Fruit fly (Drosophila melanogaster) whole organism, embryonic: ENCODE data around the gene Bicra.
A peak's percentile ranks its signal among the peaks of the same experiment; 100 is the strongest.

Experiments
- Aef1 ChIP-seq: fragments of 200-800 bp; sonication (Bioruptor generic); IDR thresholded peaks from 3 replicates; pipeline ENCODE4 v1.3.6; 2022; ENCODE audit warnings: missing biosample characterization, missing genetic modification characterization
- BtbVII ChIP-seq: fragments of 200-800 bp; sonication (Bioruptor generic); optimal IDR thresholded peaks from 3 replicates; lab custom pipeline; 2017; ENCODE audit warnings: missing biosample characterization, mild to moderate bottlenecking, missing genetic modification characterization
- CG10462 ChIP-seq: fragments of 200-800 bp; sonication (Bioruptor generic); optimal IDR thresholded peaks from 2 replicates; lab custom pipeline; 2016; ENCODE audit warnings: missing biosample characterization, missing genetic modification characterization
- CG11695 ChIP-seq: fragments of 200-800 bp; sonication (Bioruptor generic); IDR thresholded peaks from 3 replicates; pipeline ENCODE4 v1.3.6; 2022; ENCODE audit warnings: missing biosample characterization, missing genetic modification characterization
- CG1233 ChIP-seq: fragments of 200-800 bp; sonication (Bioruptor generic); optimal IDR thresholded peaks from 4 replicates; lab custom pipeline; 2018; ENCODE audit warnings: missing biosample characterization, mild to moderate bottlenecking, missing genetic modification characterization
- CG12769 ChIP-seq: fragments of 200-800 bp; sonication (Bioruptor generic); optimal IDR thresholded peaks from 2 replicates; lab custom pipeline; 2019; ENCODE audit warnings: missing biosample characterization, mild to moderate bottlenecking, missing genetic modification characterization, moderate library complexity
- CG13775 ChIP-seq: fragments of 200-800 bp; sonication (Bioruptor generic); optimal IDR thresholded peaks from 3 replicates; lab custom pipeline; 2017; ENCODE audit warnings: missing biosample characterization, mild to moderate bottlenecking, missing genetic modification characterization
- CG14014 ChIP-seq: fragments of 200-800 bp; sonication (Bioruptor generic); IDR thresholded peaks from 2 replicates; pipeline ENCODE4 v1.3.6; 2022; ENCODE audit warnings: missing biosample characterization, missing genetic modification characterization
- CG1529 ChIP-seq: fragments of 200-800 bp; sonication (Bioruptor generic); optimal IDR thresholded peaks from 3 replicates; lab custom pipeline; 2018; ENCODE audit warnings: missing biosample characterization, missing genetic modification characterization
- CG15514 ChIP-seq: fragments of 200-800 bp; sonication (Bioruptor generic); optimal IDR thresholded peaks from 3 replicates; lab custom pipeline; 2017; ENCODE audit warnings: missing biosample characterization, missing genetic modification characterization, mild to moderate bottlenecking, moderate library complexity, missing genetic modification reagents
- CG15601 ChIP-seq: fragments of 200-800 bp; sonication (Bioruptor generic); optimal IDR thresholded peaks from 3 replicates; lab custom pipeline; 2019; ENCODE audit warnings: missing biosample characterization, mild to moderate bottlenecking, missing genetic modification characterization, moderate library complexity
- CG1603 ChIP-seq: fragments of 200-800 bp; sonication (Bioruptor generic); optimal IDR thresholded peaks from 2 replicates; lab custom pipeline; 2019; ENCODE audit warnings: missing biosample characterization, mild to moderate bottlenecking, missing genetic modification characterization, moderate library complexity
- CG17359 ChIP-seq: fragments of 200-800 bp; sonication (Bioruptor generic); optimal IDR thresholded peaks from 3 replicates; lab custom pipeline; 2018; ENCODE audit warnings: missing biosample characterization, mild to moderate bottlenecking, missing genetic modification characterization, moderate library complexity
- CG17361 ChIP-seq: fragments of 200-800 bp; sonication (Bioruptor generic); IDR thresholded peaks from 3 replicates; pipeline ENCODE4 v1.3.6; 2022; ENCODE audit warnings: missing biosample characterization, missing genetic modification characterization
- CG17568 ChIP-seq: fragments of 200-800 bp; sonication (Bioruptor generic); optimal IDR thresholded peaks from 2 replicates; lab custom pipeline; 2018; ENCODE audit warnings: missing biosample characterization, mild to moderate bottlenecking, missing genetic modification characterization, moderate library complexity
- CG18262 ChIP-seq: fragments of 200-800 bp; optimal IDR thresholded peaks from 3 replicates; lab custom pipeline; 2019; ENCODE audit warnings: missing biosample characterization, mild to moderate bottlenecking, missing genetic modification characterization, moderate library complexity
- CG31224 ChIP-seq: fragments of 200-800 bp; sonication (Bioruptor generic); IDR thresholded peaks from 2 replicates; pipeline ENCODE4 v1.3.6; 2022; ENCODE audit warnings: missing biosample characterization, missing genetic modification characterization
- CG31388 ChIP-seq: fragments of 200-800 bp; sonication (Bioruptor generic); optimal IDR thresholded peaks from 2 replicates; lab custom pipeline; 2016; ENCODE audit warnings: missing biosample characterization, missing genetic modification characterization
- CG4424 ChIP-seq: fragments of 200-800 bp; sonication (Bioruptor generic); optimal IDR thresholded peaks from 3 replicates; lab custom pipeline; 2016; ENCODE audit warnings: missing biosample characterization, missing genetic modification characterization
- CG4730 ChIP-seq: fragments of 200-800 bp; sonication (Bioruptor generic); IDR thresholded peaks from 2 replicates; pipeline ENCODE4 v1.3.6; 2022; ENCODE audit warnings: missing biosample characterization, missing genetic modification characterization
- CG5953 ChIP-seq: fragments of 200-800 bp; sonication (Bioruptor generic); IDR thresholded peaks from 2 replicates; pipeline ENCODE4 v1.3.6; 2022; ENCODE audit warnings: missing biosample characterization, missing genetic modification characterization
- CG8290 ChIP-seq, 3 experiments: fragments of 200-800 bp; sonication (Bioruptor generic); optimal IDR thresholded peaks; 2 replicates each; lab custom pipeline; 2016 to 2019; ENCODE audit warnings: missing biosample characterization in 3 of 3, missing genetic modification characterization in 3 of 3, mild to moderate bottlenecking in 2 of 3, moderate library complexity in 1 of 3
- CG9727 ChIP-seq: fragments of 200-800 bp; sonication (Bioruptor generic); optimal IDR thresholded peaks from 3 replicates; lab custom pipeline; 2017; ENCODE audit warnings: missing biosample characterization, mild to moderate bottlenecking, missing genetic modification characterization
- CG9797 ChIP-seq: fragments of 200-800 bp; sonication (Bioruptor generic); optimal IDR thresholded peaks from 3 replicates; lab custom pipeline; 2018; ENCODE audit warnings: missing biosample characterization, mild to moderate bottlenecking, missing genetic modification characterization
- CG9817 ChIP-seq: fragments of 200-800 bp; sonication (Bioruptor generic); optimal IDR thresholded peaks from 2 replicates; lab custom pipeline; 2018; ENCODE audit warnings: missing biosample characterization, mild to moderate bottlenecking, missing genetic modification characterization, moderate library complexity
- CG9932 ChIP-seq: fragments of 200-800 bp; sonication (Bioruptor generic); IDR thresholded peaks from 2 replicates; pipeline ENCODE4 v1.3.6; 2022; ENCODE audit warnings: missing biosample characterization, missing genetic modification characterization
- D ChIP-seq, 2 experiments: fragments of 200-800 bp in 1 of 2; fragments of >200 bp in 1 of 2; sonication (Bioruptor generic) in 1 of 2; optimal IDR thresholded peaks; 2 replicates in 1 of 2; 3 replicates in 1 of 2; lab custom pipeline; 2017; ENCODE audit warnings: mild to moderate bottlenecking in 1 of 2, missing biosample characterization in 1 of 2, missing genetic modification characterization in 1 of 2, missing genetic modification reagents in 1 of 2
- Dbx ChIP-seq: fragments of 200-800 bp; sonication (Bioruptor generic); IDR thresholded peaks from 3 replicates; pipeline ENCODE4 v1.3.6; 2022; ENCODE audit warnings: missing biosample characterization, missing genetic modification characterization
- Dref ChIP-seq: fragments of 200-800 bp; sonication (Bioruptor generic); IDR thresholded peaks from 2 replicates; pipeline ENCODE4 v1.3.6; 2022; ENCODE audit warnings: missing biosample characterization, missing genetic modification characterization
- Fer1 ChIP-seq: fragments of 200-800 bp; sonication (Bioruptor generic); optimal IDR thresholded peaks from 2 replicates; lab custom pipeline; 2017; ENCODE audit warnings: missing biosample characterization, mild to moderate bottlenecking, missing genetic modification characterization
- HmgD ChIP-seq: fragments of 200-800 bp; sonication (Bioruptor generic); optimal IDR thresholded peaks from 3 replicates; lab custom pipeline; 2016; ENCODE audit warnings: missing biosample characterization, missing genetic modification characterization
- Mrtf ChIP-seq: fragments of 200-800 bp; sonication (Bioruptor generic); IDR thresholded peaks from 3 replicates; pipeline ENCODE4 v1.3.6; 2022; ENCODE audit warnings: missing biosample characterization, missing genetic modification characterization
- Pdp1 ChIP-seq, 2 experiments: fragments of 200-800 bp; sonication (Bioruptor generic); optimal IDR thresholded peaks; 3 replicates each; lab custom pipeline; 2016; ENCODE audit warnings: missing biosample characterization in 2 of 2, missing genetic modification characterization in 2 of 2, mild to moderate bottlenecking in 1 of 2, moderate library complexity in 1 of 2
- TFAM ChIP-seq: fragments of 200-800 bp; sonication (Bioruptor generic); optimal IDR thresholded peaks from 2 replicates; lab custom pipeline; 2017; ENCODE audit warnings: missing biosample characterization, missing genetic modification characterization, inconsistent platforms
- grau ChIP-seq: fragments of 200-800 bp; optimal IDR thresholded peaks from 3 replicates; lab custom pipeline; 2019; ENCODE audit warnings: missing biosample characterization, mild to moderate bottlenecking, missing genetic modification characterization, moderate library complexity
- grn ChIP-seq: fragments of 200-800 bp; sonication (Bioruptor generic); optimal IDR thresholded peaks from 3 replicates; lab custom pipeline; 2017; ENCODE audit warnings: missing biosample characterization, missing genetic modification characterization
- gro ChIP-seq: fragments of 200-800 bp; sonication (Bioruptor generic); optimal IDR thresholded peaks from 2 replicates; lab custom pipeline; 2016; ENCODE audit warnings: missing biosample characterization, missing genetic modification characterization
- jumu ChIP-seq: fragments of 200-800 bp; sonication (Bioruptor generic); optimal IDR thresholded peaks from 3 replicates; lab custom pipeline; 2016; ENCODE audit warnings: missing biosample characterization, missing genetic modification characterization
- lola ChIP-seq, 3 experiments: fragments of >200 bp in 2 of 3; fragments of 200-800 bp in 1 of 3; sonication (Bioruptor generic) in 1 of 3; optimal IDR thresholded peaks; 2 replicates each; lab custom pipeline; 2017 to 2019; ENCODE audit warnings: missing biosample characterization in 3 of 3, missing genetic modification characterization in 3 of 3, mild to moderate bottlenecking in 1 of 3, moderate library complexity in 1 of 3
- nau ChIP-seq: fragments of 200-800 bp; sonication (Bioruptor generic); optimal IDR thresholded peaks from 3 replicates; lab custom pipeline; 2017; ENCODE audit warnings: missing biosample characterization, mild to moderate bottlenecking, missing genetic modification characterization, missing genetic modification reagents
- nmo ChIP-seq: fragments of 200-800 bp; sonication (Bioruptor generic); optimal IDR thresholded peaks from 2 replicates; lab custom pipeline; 2018; ENCODE audit warnings: missing biosample characterization, mild to moderate bottlenecking, missing genetic modification characterization, moderate library complexity
- prd ChIP-seq, 3 experiments: fragments of >200 bp in 2 of 3; fragments of 200-800 bp in 1 of 3; sonication (Bioruptor generic) in 1 of 3; optimal IDR thresholded peaks in 2 of 3; IDR thresholded peaks in 1 of 3; 2 replicates in 2 of 3; 3 replicates in 1 of 3; pipeline versions ENCODE4 v1.3.6 to Lab custom; 2017 to 2022; ENCODE audit warnings: missing biosample characterization in 1 of 3, missing genetic modification characterization in 1 of 3
- ranshi ChIP-seq: fragments of 200-800 bp; sonication (Bioruptor generic); IDR thresholded peaks from 2 replicates; pipeline ENCODE4 v1.3.6; 2022; ENCODE audit warnings: missing biosample characterization, missing genetic modification characterization
- repo ChIP-seq: fragments of 200-800 bp; sonication (Bioruptor generic); optimal IDR thresholded peaks from 2 replicates; lab custom pipeline; 2016; ENCODE audit warnings: missing biosample characterization, missing genetic modification characterization
- sens ChIP-seq: fragments of 200-800 bp; sonication (Bioruptor generic); peaks from one replicate; lab custom pipeline; 2016; ENCODE audit warnings: missing biosample characterization, missing genetic modification characterization
- sima ChIP-seq: fragments of 200-800 bp; sonication (Bioruptor generic); optimal IDR thresholded peaks from 2 replicates; lab custom pipeline; 2016; ENCODE audit warnings: missing biosample characterization, missing genetic modification characterization
- sqz ChIP-seq: fragments of 200-800 bp; sonication (Bioruptor generic); optimal IDR thresholded peaks from 3 replicates; lab custom pipeline; 2018; ENCODE audit warnings: missing biosample characterization, mild to moderate bottlenecking, missing genetic modification characterization
- vnd ChIP-seq: fragments of 200-800 bp; sonication (Bioruptor generic); IDR thresholded peaks from 3 replicates; pipeline ENCODE4 v1.3.6; 2022; ENCODE audit warnings: missing biosample characterization, missing genetic modification characterization; ENCODE audit not compliant: partially characterized antibody
- wdn ChIP-seq: fragments of 200-800 bp; sonication (Bioruptor generic); IDR thresholded peaks from 2 replicates; pipeline ENCODE4 v1.3.6; 2022; ENCODE audit warnings: missing biosample characterization, missing genetic modification characterization

Gene Bicra

dm6 chr3R:29124128-29124527, 61.3 kb downstream of the Bicra start (continued):
- no peak for TF ChIP-seq nau
- TF ChIP-seq Pdp1 (GFP tag; optimal IDR thresholded peaks at IDR 0.05; lab: Kevin White, UChicago) = peak; percentile 69 to 76
- peak; percentile 34 for TF ChIP-seq CG1529 (GFP tag; lab: Kevin White, UChicago)
- TF ChIP-seq wdn (GFP tag; lab: Robert Waterston, UW) = peak; percentile 72
- peak; percentile 68; the same call in 2 of the 3 replicates for TF ChIP-seq Dbx (GFP tag; lab: Robert Waterston, UW)
- peak; percentile 30 for TF ChIP-seq BtbVII (GFP tag; lab: Kevin White, UChicago)
- TF ChIP-seq CG15514 = peak; percentile 20
- peak; percentile 25 for TF ChIP-seq CG8290 (GFP tag; optimal IDR thresholded peaks at IDR 0.05; lab: Kevin White, UChicago)
- peak in 1 of 2 experiments; percentile 84 for TF ChIP-seq CG8290 (tag; optimal IDR thresholded peaks at IDR 0.05; lab: Kevin White, UChicago)
- no peak for TF ChIP-seq TFAM
- TF ChIP-seq CG9932 = peak; percentile 74
- TF ChIP-seq CG18262 (tag; lab: Kevin White, UChicago) = peak; percentile 63
- no peak for TF ChIP-seq Dref (GFP tag; lab: Robert Waterston, UW)
- TF ChIP-seq vnd = no peak
- peak; percentile 92 for TF ChIP-seq sens (GFP tag; lab: Kevin White, UChicago)
- TF ChIP-seq CG17568 (GFP tag; lab: Kevin White, UChicago) = no peak
- TF ChIP-seq CG9727 (GFP tag; lab: Kevin White, UChicago) = peak; percentile 45
- TF ChIP-seq CG4730 (GFP tag; lab: Robert Waterston, UW) = peak; percentile 67
- peak in 1 of 3 experiments; percentile 34 for TF ChIP-seq lola (GFP tag; optimal IDR thresholded peaks at IDR 0.05; lab: Kevin White, UChicago)
- peak; percentile 65 for TF ChIP-seq CG4424 (GFP tag; lab: Kevin White, UChicago)
- peak; percentile 43 for TF ChIP-seq CG13775 (GFP tag; lab: Kevin White, UChicago)
- TF ChIP-seq repo (GFP tag; lab: Kevin White, UChicago) = peak; percentile 24
- TF ChIP-seq CG9797 (GFP tag; lab: Kevin White, UChicago) = no peak
- peak; percentile 41; the same call in 1 of the 2 replicates for TF ChIP-seq CG5953 (GFP tag; lab: Robert Waterston, UW)
- TF ChIP-seq CG10462 (GFP tag; lab: Kevin White, UChicago) = peak; percentile 14
- TF ChIP-seq gro (GFP tag; lab: Kevin White, UChicago) = peak; percentile 35
- TF ChIP-seq Aef1 = peak; percentile 70
- TF ChIP-seq CG9817 (tag; lab: Kevin White, UChicago) = peak; percentile 57
- peak; percentile 77 for TF ChIP-seq jumu (GFP tag; lab: Kevin White, UChicago)
- TF ChIP-seq CG1603 (tag; lab: Kevin White, UChicago) = peak; percentile 86
- TF ChIP-seq CG11695 = peak; percentile 77
- peak; percentile 71 for TF ChIP-seq CG17361
- TF ChIP-seq Fer1 (GFP tag; lab: Kevin White, UChicago) = peak; percentile 30
- TF ChIP-seq CG31224 = 0 out of 2 replicates have a peak, but pooled peaks have one; percentile 36
- peak; percentile 51; the same call in 1 of the 2 replicates for TF ChIP-seq CG14014 (GFP tag; lab: Robert Waterston, UW)
- TF ChIP-seq sqz (GFP tag; lab: Kevin White, UChicago) = no peak
- TF ChIP-seq D (optimal IDR thresholded peaks at IDR 0.05; lab: Kevin White, UChicago) = no peak
- peak; percentile 52 for TF ChIP-seq D (GFP tag; optimal IDR thresholded peaks at IDR 0.05; lab: Kevin White, UChicago)
- TF ChIP-seq ranshi (GFP tag; lab: Robert Waterston, UW) = peak; percentile 71; the same call in 1 of the 2 replicates
- no peak for TF ChIP-seq CG31388 (GFP tag; lab: Kevin White, UChicago)
- TF ChIP-seq sima (GFP tag; lab: Kevin White, UChicago) = no peak
- TF ChIP-seq CG1233 (GFP tag; lab: Kevin White, UChicago) = peak; percentile 53
- peak; percentile 76 for TF ChIP-seq nmo (GFP tag; lab: Kevin White, UChicago)
- peak; percentile 52 for TF ChIP-seq CG17359 (tag; lab: Kevin White, UChicago)
- peak; percentile 19 for TF ChIP-seq CG15601 (tag; lab: Kevin White, UChicago)
- TF ChIP-seq HmgD (GFP tag; lab: Kevin White, UChicago) = no peak
- peak; percentile 96 for TF ChIP-seq grau (tag; lab: Kevin White, UChicago)
- peak; percentile 81 for TF ChIP-seq grn (GFP tag; lab: Kevin White, UChicago)
- TF ChIP-seq Mrtf (GFP tag; lab: Robert Waterston, UW) = peak; percentile 72
- peak; percentile 79 for TF ChIP-seq CG12769 (tag; lab: Kevin White, UChicago)
- TF ChIP-seq prd (optimal IDR thresholded peaks at IDR 0.05; lab: Kevin White, UChicago) = no peak
- TF ChIP-seq prd (GFP tag; IDR thresholded peaks at IDR 0.05; lab: Robert Waterston, UW) = peak; percentile 90
